Worm (Caenorhabditis elegans) whole organism, dauer: ENCODE results near the gene tald-1.

Experiments
- unc-62 ChIP-seq: sonication (generic microtip); optimal IDR thresholded peaks from 2 replicates; lab custom pipeline; 2017; ENCODE audit warnings: missing biosample characterization, missing genetic modification reagents, missing genetic modification characterization

Gene tald-1

ce11 chrIV:4397111-4397510, 10.7 kb downstream of the tald-1 start:
- no peak for TF ChIP-seq unc-62 (GFP tag; lab: Kevin White, UChicago)

ce11 chrIV:4397586-4397985, 11.1 kb downstream of the tald-1 start:
- TF ChIP-seq unc-62 (GFP tag; lab: Kevin White, UChicago) = no peak

- TF ChIP-seq unc-62 (GFP tag; lab: Kevin White, UChicago) = no peak
Observed at ce11 chrIV:4398420-4398819, 12.0 kb downstream of the tald-1 start.

ce11 chrIV:4398890-4399289, 12.4 kb downstream of the tald-1 start:
- no peak for TF ChIP-seq unc-62 (GFP tag; lab: Kevin White, UChicago)

- no peak for TF ChIP-seq unc-62 (GFP tag; lab: Kevin White, UChicago)
Observed at ce11 chrIV:4399418-4400136, 13.1 kb downstream of the tald-1 start.

- no peak for TF ChIP-seq unc-62 (GFP tag; lab: Kevin White, UChicago)
Observed at ce11 chrIV:4400350-4401326, 14.2 kb downstream of the tald-1 start, which contains the start of gene Y24D9A.6. TSS of gene Y24D9A.6 (minus strand) at chrIV:4400400.

- no peak for TF ChIP-seq unc-62 (GFP tag; lab: Kevin White, UChicago)
Observed at ce11 chrIV:4402413-4402812, 16.0 kb downstream of the tald-1 start.

ce11 chrIV:4403870-4404269, 17.4 kb downstream of the tald-1 start:
- no peak for TF ChIP-seq unc-62 (GFP tag; lab: Kevin White, UChicago)

- TF ChIP-seq unc-62 (GFP tag; lab: Kevin White, UChicago) = no peak
Observed at ce11 chrIV:4405126-4405525, 18.7 kb downstream of the tald-1 start, which contains the start of gene Y24D9A.7. TSS of gene Y24D9A.7 (minus strand) at chrIV:4405171.

ce11 chrIV:4406054-4406539, 19.6 kb downstream of the tald-1 start:
- no peak for TF ChIP-seq unc-62 (GFP tag; lab: Kevin White, UChicago)

- no peak for TF ChIP-seq unc-62 (GFP tag; lab: Kevin White, UChicago)
Observed at ce11 chrIV:4407055-4407461, 20.6 kb downstream of the tald-1 start.

ce11 chrIV:4408714-4409113, 22.3 kb downstream of the tald-1 start:
- no peak for TF ChIP-seq unc-62 (GFP tag; lab: Kevin White, UChicago)

- no peak for TF ChIP-seq unc-62 (GFP tag; lab: Kevin White, UChicago)
Observed at ce11 chrIV:4410526-4410925, 24.1 kb downstream of the tald-1 start.

ce11 chrIV:4411311-4411947, 25.0 kb downstream of the tald-1 start:
- no peak for TF ChIP-seq unc-62 (GFP tag; lab: Kevin White, UChicago)

ce11 chrIV:4411948-4412335, 25.5 kb downstream of the tald-1 start:
- no peak for TF ChIP-seq unc-62 (GFP tag; lab: Kevin White, UChicago)

- TF ChIP-seq unc-62 (GFP tag; lab: Kevin White, UChicago) = no peak
Observed at ce11 chrIV:4413114-4413513, 26.7 kb downstream of the tald-1 start.
